Worm (Caenorhabditis elegans) whole organism, L3 larva: Measurements from ENCODE around the gene Y42G9A.3.

Source experiments
- ceh-16 ChIP-seq: sonication (generic microtip); optimal IDR thresholded peaks from 2 replicates; lab custom pipeline; 2017; ENCODE audit warnings: missing biosample characterization, missing genetic modification characterization
- lin-39 ChIP-seq: fragments of 150-350 bp; optimal IDR thresholded peaks from 2 replicates; lab custom pipeline; 2018; ENCODE audit warnings: missing biosample characterization, missing genetic modification reagents, missing genetic modification characterization
- mdl-1 ChIP-seq: fragments of 150-350 bp; optimal IDR thresholded peaks from 2 replicates; lab custom pipeline; 2014; ENCODE audit warnings: missing biosample characterization, missing genetic modification characterization
- pqm-1 ChIP-seq: fragments of 150-350 bp; optimal IDR thresholded peaks from 2 replicates; lab custom pipeline; 2017; ENCODE audit warnings: missing biosample characterization, missing genetic modification characterization, inconsistent platforms
- skn-1 ChIP-seq: fragments of 150-350 bp; optimal IDR thresholded peaks from 2 replicates; lab custom pipeline; 2014; ENCODE audit warnings: missing biosample characterization, missing genetic modification characterization
- ztf-11 ChIP-seq: fragments of 150-350 bp; optimal IDR thresholded peaks from 2 replicates; lab custom pipeline; 2014; ENCODE audit warnings: missing biosample characterization, missing genetic modification characterization

DNA sequence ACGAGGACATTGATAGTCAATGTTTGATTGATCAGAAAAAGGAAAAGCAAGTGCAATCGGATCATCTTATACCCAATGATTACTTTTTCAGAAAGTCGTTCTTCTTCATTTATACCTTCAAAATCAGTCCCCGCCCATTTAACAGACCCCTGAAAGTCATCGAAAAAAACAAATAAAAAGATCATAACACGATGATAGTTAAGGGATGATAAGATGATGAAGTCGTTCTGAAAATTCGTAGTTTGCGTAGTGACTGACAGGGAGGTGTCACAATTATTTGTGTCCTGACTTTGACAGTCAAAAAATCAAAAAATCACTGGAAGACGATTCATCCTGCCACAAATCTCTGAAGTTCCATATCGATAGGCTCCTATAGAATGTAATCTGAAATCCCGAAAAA is 48.4 kb downstream of the Y42G9A.3 start, which contains the start of gene ugt-66:
- TF ChIP-seq pqm-1 (tag; lab: Kevin White, UChicago), result no peak
- no peak for TF ChIP-seq skn-1 (tag; lab: Kevin White, UChicago)
- TF ChIP-seq mdl-1, result no peak
- no peak for TF ChIP-seq lin-39 (tag; lab: Kevin White, UChicago)
- no peak for TF ChIP-seq ztf-11 (tag; lab: Kevin White, UChicago)
- no peak for TF ChIP-seq ceh-16 (tag; lab: Kevin White, UChicago)
